Worm (Caenorhabditis elegans) whole organism, L1 larva: ENCODE data around the gene math-49.

Source experiments
- dpl-1 ChIP-seq, 3 experiments: fragments of 150-350 bp in 2 of 3; sonication (generic microtip) in 1 of 3; optimal IDR thresholded peaks; 2 replicates each; lab custom pipeline; 2014 to 2017; ENCODE audit warnings: missing biosample characterization in 3 of 3, missing genetic modification characterization in 3 of 3, missing genetic modification reagents in 3 of 3
- isw-1 ChIP-seq: fragments of 200-800 bp; sonication (Bioruptor generic); IDR thresholded peaks from 2 replicates; pipeline ENCODE4 v1.3.6; 2022; ENCODE audit warnings: missing genetic modification characterization, missing compliant biosample characterization
- ztf-4 ChIP-seq: fragments of 150-350 bp; optimal IDR thresholded peaks from 2 replicates; lab custom pipeline; 2014; ENCODE audit warnings: missing biosample characterization, missing genetic modification characterization

- TF ChIP-seq dpl-1 (GFP tag; optimal IDR thresholded peaks at IDR 0.05; lab: Kevin White, UChicago) (no peak), isw-1 (GFP tag; lab: Robert Waterston, UW) (no peak), ztf-4 (tag; lab: Kevin White, UChicago) (no peak)
Measured at ce11 chrII:1945093-1945492, 10.4 kb downstream of the math-49 start, which contains the start of gene ZK250.14.
